Fruit fly (Drosophila melanogaster) whole organism, pupa: ENCODE measurements around the gene CG14262.

ENCODE experiments used
- CG12605 ChIP-seq: fragments of 200-800 bp; sonication (Bioruptor generic); IDR thresholded peaks from 2 replicates; pipeline ENCODE4 v1.3.6; 2022; ENCODE audit warnings: missing biosample characterization, missing genetic modification characterization
- CG32121 ChIP-seq: fragments of 200-800 bp; sonication (Bioruptor generic); IDR thresholded peaks from 2 replicates; pipeline ENCODE4 v1.3.6; 2022; ENCODE audit warnings: missing biosample characterization, missing genetic modification characterization
- CG34367 ChIP-seq: fragments of 200-800 bp; sonication (Bioruptor generic); optimal IDR thresholded peaks from 2 replicates; lab custom pipeline; 2018; ENCODE audit warnings: missing biosample characterization, mild to moderate bottlenecking, missing genetic modification characterization
- CG8159 ChIP-seq: fragments of 200-800 bp; sonication (Bioruptor generic); optimal IDR thresholded peaks from 3 replicates; lab custom pipeline; 2018; ENCODE audit warnings: missing biosample characterization, mild to moderate bottlenecking, missing genetic modification characterization, moderate library complexity
- CG8301 ChIP-seq: fragments of 200-800 bp; sonication (Bioruptor generic); optimal IDR thresholded peaks from 2 replicates; lab custom pipeline; 2018; ENCODE audit warnings: missing biosample characterization, mild to moderate bottlenecking, missing genetic modification characterization
- CG9948 ChIP-seq: fragments of 200-800 bp; sonication (Bioruptor generic); optimal IDR thresholded peaks from 2 replicates; lab custom pipeline; 2018; ENCODE audit warnings: missing biosample characterization, mild to moderate bottlenecking, missing genetic modification characterization, moderate library complexity
- D1 ChIP-seq: fragments of 200-800 bp; sonication (Bioruptor generic); optimal IDR thresholded peaks from 2 replicates; lab custom pipeline; 2018; ENCODE audit warnings: missing biosample characterization, mild to moderate bottlenecking, missing genetic modification characterization, moderate library complexity
- EcR ChIP-seq: fragments of 200-800 bp; sonication (Bioruptor generic); optimal IDR thresholded peaks from 3 replicates; lab custom pipeline; 2019; ENCODE audit warnings: missing biosample characterization, missing genetic modification characterization, mild to moderate bottlenecking, moderate library complexity, missing genetic modification reagents
- Ets98B ChIP-seq: fragments of 200-800 bp; sonication (Bioruptor generic); IDR thresholded peaks from 2 replicates; pipeline ENCODE4 v1.3.6; 2022; ENCODE audit warnings: missing biosample characterization, missing genetic modification characterization
- Pif1A ChIP-seq: fragments of 200-800 bp; sonication (Bioruptor generic); optimal IDR thresholded peaks from 3 replicates; lab custom pipeline; 2016; ENCODE audit warnings: missing biosample characterization, missing genetic modification characterization
- Pif1B ChIP-seq: fragments of 200-800 bp; sonication (Bioruptor generic); optimal IDR thresholded peaks from 3 replicates; lab custom pipeline; 2016; ENCODE audit warnings: missing biosample characterization, missing genetic modification characterization
- fd96Ca ChIP-seq: fragments of 200-800 bp; sonication (Bioruptor generic); IDR thresholded peaks from 3 replicates; pipeline ENCODE4 v1.3.6; 2022; ENCODE audit warnings: missing biosample characterization, missing genetic modification characterization
- gl ChIP-seq: fragments of 200-800 bp; sonication (Bioruptor generic); optimal IDR thresholded peaks from 2 replicates; lab custom pipeline; 2018; ENCODE audit warnings: missing biosample characterization, mild to moderate bottlenecking, missing genetic modification characterization
- rn ChIP-seq: fragments of 200-800 bp; sonication (Bioruptor generic); IDR thresholded peaks from 2 replicates; pipeline ENCODE4 v1.3.6; 2022; ENCODE audit warnings: missing biosample characterization, missing genetic modification characterization

dm6 chr3R:27250907-27251306, 14.3 kb downstream of the CG14262 start, which contains the start of the genes TTLL6B and TfIIA-L:
- TF ChIP-seq EcR (no peak), CG12605 (GFP tag; lab: Robert Waterston, UW) (no peak), rn (GFP tag; lab: Robert Waterston, UW) (no peak), CG8159 (tag; lab: Kevin White, UChicago) (no peak), CG9948 (tag; lab: Kevin White, UChicago) (no peak), CG8301 (tag; lab: Kevin White, UChicago) (no peak), Ets98B (GFP tag; lab: Robert Waterston, UW) (no peak), gl (tag; lab: Kevin White, UChicago) (no peak), CG34367 (tag; lab: Kevin White, UChicago) (no peak), Pif1B (GFP tag; lab: Kevin White, UChicago) (no peak), D1 (no peak), Pif1A (GFP tag; lab: Kevin White, UChicago) (no peak), CG32121 (GFP tag; lab: Robert Waterston, UW) (no peak), fd96Ca (no peak)
